Fruit fly (Drosophila melanogaster) whole organism, prepupa: ENCODE results near the gene GlcAT-S.

Experiments
- Blimp-1 ChIP-seq: fragments of 200-800 bp; sonication (Bioruptor generic); optimal IDR thresholded peaks from 3 replicates; lab custom pipeline; 2017; ENCODE audit warnings: missing biosample characterization, missing genetic modification characterization, mild to moderate bottlenecking, moderate library complexity, missing genetic modification reagents
- CG10631 ChIP-seq: fragments of 200-800 bp; sonication (Bioruptor generic); optimal IDR thresholded peaks from 2 replicates; lab custom pipeline; 2016; ENCODE audit warnings: missing biosample characterization, missing genetic modification characterization
- CG11294 ChIP-seq: fragments of 200-800 bp; sonication (Bioruptor generic); IDR thresholded peaks from 2 replicates; pipeline ENCODE4 v1.3.6; 2022; ENCODE audit warnings: missing biosample characterization, missing genetic modification characterization
- CG15336 ChIP-seq: fragments of 200-800 bp; sonication (Bioruptor generic); IDR thresholded peaks from 2 replicates; pipeline ENCODE4 v1.3.6; 2022; ENCODE audit warnings: missing biosample characterization, missing genetic modification characterization
- CG1621 ChIP-seq: fragments of 200-800 bp; sonication (Bioruptor generic); optimal IDR thresholded peaks from 3 replicates; lab custom pipeline; 2018; ENCODE audit warnings: missing biosample characterization, mild to moderate bottlenecking, missing genetic modification characterization
- CG3032 ChIP-seq: fragments of 200-800 bp; optimal IDR thresholded peaks from 2 replicates; lab custom pipeline; 2019; ENCODE audit warnings: missing biosample characterization, mild to moderate bottlenecking, missing genetic modification characterization, moderate library complexity
- CG31627 ChIP-seq: fragments of 200-800 bp; sonication (Bioruptor generic); optimal IDR thresholded peaks from 3 replicates; lab custom pipeline; 2016; ENCODE audit warnings: missing biosample characterization, missing genetic modification characterization
- CG34406 ChIP-seq: fragments of 200-800 bp; sonication (Bioruptor generic); optimal IDR thresholded peaks from 3 replicates; lab custom pipeline; 2016; ENCODE audit warnings: missing biosample characterization, missing genetic modification characterization
- CG3919 ChIP-seq: fragments of 200-800 bp; sonication (Bioruptor generic); optimal IDR thresholded peaks from 3 replicates; lab custom pipeline; 2016; ENCODE audit warnings: missing biosample characterization, missing genetic modification characterization
- CG4318 ChIP-seq: fragments of 200-800 bp; sonication (Bioruptor generic); optimal IDR thresholded peaks from 3 replicates; lab custom pipeline; 2017; ENCODE audit warnings: missing biosample characterization, mild to moderate bottlenecking, missing genetic modification characterization
- CG6163 ChIP-seq: fragments of 200-800 bp; sonication (Bioruptor generic); IDR thresholded peaks from 3 replicates; pipeline ENCODE4 v1.3.6; 2022; ENCODE audit warnings: missing biosample characterization, missing genetic modification characterization
- CG6276 ChIP-seq: fragments of 200-800 bp; sonication (Bioruptor generic); optimal IDR thresholded peaks from 2 replicates; lab custom pipeline; 2017; ENCODE audit warnings: missing biosample characterization, mild to moderate bottlenecking, missing genetic modification characterization
- CG6808 ChIP-seq: fragments of 200-800 bp; sonication (Bioruptor generic); optimal IDR thresholded peaks from 3 replicates; lab custom pipeline; 2017; ENCODE audit warnings: missing biosample characterization, missing genetic modification characterization, mild to moderate bottlenecking, moderate library complexity, missing genetic modification reagents
- CG6854 ChIP-seq: fragments of 200-800 bp; sonication (Bioruptor generic); optimal IDR thresholded peaks from 2 replicates; lab custom pipeline; 2017; ENCODE audit warnings: missing biosample characterization, mild to moderate bottlenecking, missing genetic modification characterization
- CG7368 ChIP-seq: fragments of 200-800 bp; sonication (Bioruptor generic); optimal IDR thresholded peaks from 3 replicates; lab custom pipeline; 2016; ENCODE audit warnings: missing biosample characterization, missing genetic modification characterization
- CG8319 ChIP-seq: fragments of 200-800 bp; sonication (Bioruptor generic); optimal IDR thresholded peaks from 3 replicates; lab custom pipeline; 2016; ENCODE audit warnings: missing biosample characterization, missing genetic modification characterization
- CG9139 ChIP-seq: fragments of 200-800 bp; sonication (Bioruptor generic); optimal IDR thresholded peaks from 3 replicates; lab custom pipeline; 2017; ENCODE audit warnings: missing biosample characterization, mild to moderate bottlenecking, missing genetic modification characterization
- Eip93F ChIP-seq: fragments of 200-800 bp; sonication (Bioruptor generic); optimal IDR thresholded peaks from 2 replicates; lab custom pipeline; 2016; ENCODE audit warnings: missing biosample characterization, mild to moderate bottlenecking, missing genetic modification characterization
- Ets21C ChIP-seq: fragments of 200-800 bp; sonication (Bioruptor generic); optimal IDR thresholded peaks from 3 replicates; lab custom pipeline; 2016; ENCODE audit warnings: missing biosample characterization, missing genetic modification characterization
- Ets96B ChIP-seq: fragments of 200-800 bp; optimal IDR thresholded peaks from 2 replicates; lab custom pipeline; 2019; ENCODE audit warnings: missing biosample characterization, mild to moderate bottlenecking, missing genetic modification characterization, moderate library complexity
- Gug ChIP-seq: fragments of 200-800 bp; sonication (Bioruptor generic); IDR thresholded peaks from 2 replicates; pipeline ENCODE4 v1.3.6; 2022; ENCODE audit warnings: missing biosample characterization, missing genetic modification characterization
- Hr39 ChIP-seq: fragments of 200-800 bp; sonication (Bioruptor generic); optimal IDR thresholded peaks from 2 replicates; lab custom pipeline; 2016; ENCODE audit warnings: missing biosample characterization, missing genetic modification characterization
- Met ChIP-seq: fragments of 200-800 bp; sonication (Bioruptor generic); optimal IDR thresholded peaks from 3 replicates; lab custom pipeline; 2016; ENCODE audit warnings: missing biosample characterization, missing genetic modification characterization
- OdsH ChIP-seq: fragments of 200-800 bp; sonication (Bioruptor generic); optimal IDR thresholded peaks from 3 replicates; lab custom pipeline; 2016; ENCODE audit warnings: missing biosample characterization, missing genetic modification characterization
- Smox ChIP-seq: fragments of 200-800 bp; sonication (Bioruptor generic); optimal IDR thresholded peaks from 3 replicates; lab custom pipeline; 2016; ENCODE audit warnings: missing biosample characterization, missing genetic modification characterization
- Sox102F ChIP-seq: fragments of 200-800 bp; sonication (Bioruptor generic); optimal IDR thresholded peaks from 2 replicates; lab custom pipeline; 2016; ENCODE audit warnings: missing biosample characterization, mild to moderate bottlenecking, missing genetic modification characterization
- Sox14 ChIP-seq: fragments of 200-800 bp; sonication (Bioruptor generic); optimal IDR thresholded peaks from 3 replicates; lab custom pipeline; 2016; ENCODE audit warnings: missing biosample characterization, missing genetic modification characterization
- cyc ChIP-seq: fragments of 200-800 bp; sonication (Bioruptor generic); optimal IDR thresholded peaks from 3 replicates; lab custom pipeline; 2016; ENCODE audit warnings: missing biosample characterization, missing genetic modification characterization
- dac ChIP-seq: fragments of 200-800 bp; sonication (Bioruptor generic); optimal IDR thresholded peaks from 2 replicates; lab custom pipeline; 2017; ENCODE audit warnings: missing biosample characterization, mild to moderate bottlenecking, missing genetic modification characterization
- esn ChIP-seq: fragments of 200-800 bp; sonication (Bioruptor generic); optimal IDR thresholded peaks from 2 replicates; lab custom pipeline; 2016; ENCODE audit warnings: missing biosample characterization, mild to moderate bottlenecking, missing genetic modification characterization, moderate library complexity
- net ChIP-seq: fragments of 200-800 bp; sonication (Bioruptor generic); optimal IDR thresholded peaks from 3 replicates; lab custom pipeline; 2016; ENCODE audit warnings: missing biosample characterization, missing genetic modification characterization
- salr ChIP-seq, 2 experiments: fragments of 200-800 bp; sonication (Bioruptor generic); optimal IDR thresholded peaks; 3 replicates each; lab custom pipeline; 2016 to 2018; ENCODE audit warnings: missing biosample characterization in 2 of 2, missing genetic modification characterization in 2 of 2, mild to moderate bottlenecking in 1 of 2
- svp ChIP-seq: fragments of 200-800 bp; sonication (Bioruptor generic); peaks from one replicate; lab custom pipeline; 2016; ENCODE audit warnings: missing biosample characterization, missing genetic modification characterization
- vri ChIP-seq: fragments of 200-800 bp; sonication (Bioruptor generic); optimal IDR thresholded peaks from 3 replicates; lab custom pipeline; 2016; ENCODE audit warnings: missing biosample characterization, mild to moderate bottlenecking, missing genetic modification characterization

The GlcAT-S gene

dm6 chr2L:9584098-9584703, 32.1 kb upstream of the GlcAT-S start:
- TF ChIP-seq Eip93F (GFP tag; lab: Kevin White, UChicago) (no peak), OdsH (GFP tag; lab: Kevin White, UChicago) (no peak), esn (GFP tag; lab: Kevin White, UChicago) (no peak), vri (GFP tag; lab: Kevin White, UChicago) (no peak), CG7368 (no peak), Gug (GFP tag; lab: Robert Waterston, UW) (no peak), CG3919 (GFP tag; lab: Kevin White, UChicago) (no peak), dac (GFP tag; lab: Kevin White, UChicago) (no peak), Sox14 (GFP tag; lab: Kevin White, UChicago) (no peak), Hr39 (no peak), Ets21C (no peak), Sox102F (GFP tag; lab: Kevin White, UChicago) (no peak), CG3032 (tag; lab: Kevin White, UChicago) (no peak), Smox (GFP tag; lab: Kevin White, UChicago) (no peak), CG10631 (GFP tag; lab: Kevin White, UChicago) (no peak), CG1621 (tag; lab: Kevin White, UChicago) (no peak), svp (no peak), CG31627 (GFP tag; lab: Kevin White, UChicago) (no peak)

- TF ChIP-seq CG15336 (GFP tag; lab: Robert Waterston, UW), result no peak
- TF ChIP-seq cyc, result no peak
- no peak for TF ChIP-seq Met (GFP tag; lab: Kevin White, UChicago)
- no peak for TF ChIP-seq CG11294 (GFP tag; lab: Robert Waterston, UW)
- no peak for TF ChIP-seq Ets96B (tag; lab: Kevin White, UChicago)
- no peak for TF ChIP-seq CG31627 (GFP tag; lab: Kevin White, UChicago)
- TF ChIP-seq CG6808 (GFP tag; lab: Kevin White, UChicago), result no peak
- no peak for TF ChIP-seq net
- no peak for TF ChIP-seq Gug (GFP tag; lab: Robert Waterston, UW)
- no peak for TF ChIP-seq vri (GFP tag; lab: Kevin White, UChicago)
- no peak for TF ChIP-seq Blimp-1 (GFP tag; lab: Kevin White, UChicago)
- TF ChIP-seq Sox14 (GFP tag; lab: Kevin White, UChicago), result no peak
- TF ChIP-seq CG6163 (GFP tag; lab: Robert Waterston, UW), result no peak
- no peak for TF ChIP-seq CG9139 (GFP tag; lab: Kevin White, UChicago)
- TF ChIP-seq CG4318 (GFP tag; lab: Kevin White, UChicago), result no peak
- TF ChIP-seq CG1621 (tag; lab: Kevin White, UChicago), result no peak
- TF ChIP-seq CG6276 (GFP tag; lab: Kevin White, UChicago), result no peak
- no peak for TF ChIP-seq salr (GFP tag; optimal IDR thresholded peaks at IDR 0.05; lab: Kevin White, UChicago)
Observed at dm6 chr2L:9585942-9586341, 30.3 kb upstream of the GlcAT-S start.

- TF ChIP-seq esn (GFP tag; lab: Kevin White, UChicago), result no peak
- no peak for TF ChIP-seq CG9139 (GFP tag; lab: Kevin White, UChicago)
- TF ChIP-seq CG6854 (GFP tag; lab: Kevin White, UChicago), result no peak
Observed at dm6 chr2L:9589176-9589575, 27.1 kb upstream of the GlcAT-S start, which contains the start of gene CG3841. TSS of gene CG3841 (plus strand) at chr2L:9589476.

- TF ChIP-seq CG8319 (GFP tag; lab: Kevin White, UChicago), result no peak
- TF ChIP-seq CG11294 (GFP tag; lab: Robert Waterston, UW), result no peak
- TF ChIP-seq salr (GFP tag; optimal IDR thresholded peaks at IDR 0.05; lab: Kevin White, UChicago), result no peak
- TF ChIP-seq CG4318 (GFP tag; lab: Kevin White, UChicago), result no peak
- no peak for TF ChIP-seq Gug (GFP tag; lab: Robert Waterston, UW)
- TF ChIP-seq CG34406 (GFP tag; lab: Kevin White, UChicago), result no peak
- TF ChIP-seq esn (GFP tag; lab: Kevin White, UChicago), result no peak
Observed at dm6 chr2L:9591146-9591545, 25.1 kb upstream of the GlcAT-S start.
